Fruit fly (Drosophila melanogaster): ENCODE data around the gene CG6149.

CG6149 gene

dm6 chr3L:11400262-11400661, 35.0 kb downstream of the CG6149 start:
- TF ChIP-seq CG6276 (GFP tag; optimal IDR thresholded peaks at IDR 0.05): no peak
- no peak for TF ChIP-seq Ets96B (tag; optimal IDR thresholded peaks at IDR 0.05)
- TF ChIP-seq CG1621 (tag; optimal IDR thresholded peaks at IDR 0.05): peak; percentile 19
- no peak for TF ChIP-seq esn (GFP tag; optimal IDR thresholded peaks at IDR 0.05)
- TF ChIP-seq Hr39 (GFP tag; optimal IDR thresholded peaks at IDR 0.05): no peak
- TF ChIP-seq Sox102F (GFP tag; optimal IDR thresholded peaks at IDR 0.05): no peak
- no peak for TF ChIP-seq CG6792 (GFP tag; optimal IDR thresholded peaks at IDR 0.05)
- TF ChIP-seq Smox (GFP tag; optimal IDR thresholded peaks at IDR 0.05): no peak
- peak in 1 of 2 experiments; percentile 86 for TF ChIP-seq ss (GFP tag; optimal IDR thresholded peaks at IDR 0.05)
- TF ChIP-seq fd85E (GFP tag; optimal IDR thresholded peaks at IDR 0.05): no peak

DNA sequence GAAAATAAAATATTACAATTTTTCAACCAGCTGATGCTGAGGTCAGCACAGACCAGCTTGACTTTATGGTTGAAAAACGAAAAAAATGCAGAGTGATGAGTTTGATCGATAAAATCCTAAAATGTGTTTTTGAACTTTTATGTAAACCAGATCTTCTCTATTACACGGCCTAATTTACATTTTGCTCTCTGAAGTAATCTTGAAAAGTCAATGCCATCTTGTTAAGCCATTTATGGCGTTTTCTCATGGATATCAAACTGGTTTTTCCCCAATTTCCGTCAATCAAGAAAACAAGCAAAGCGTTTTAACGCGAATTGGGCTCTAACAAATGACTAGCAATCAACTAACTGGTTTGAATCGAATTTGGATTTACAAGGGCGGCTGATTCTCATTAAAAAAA, 35.8 kb downstream of the CG6149 start:
- TF ChIP-seq esn (GFP tag; optimal IDR thresholded peaks at IDR 0.05) (no peak), dsx (GFP tag; optimal IDR thresholded peaks at IDR 0.05; ENCODE audit: poor library complexity, severe bottlenecking) (no peak)

dm6 chr3L:11398484-11399088, 36.7 kb downstream of the CG6149 start:
- TF ChIP-seq svp (GFP tag): peak; percentile 48
- TF ChIP-seq Sox102F (GFP tag; optimal IDR thresholded peaks at IDR 0.05): no peak
- TF ChIP-seq pdm3 (GFP tag; optimal IDR thresholded peaks at IDR 0.05): no peak
- TF ChIP-seq ss (GFP tag; optimal IDR thresholded peaks at IDR 0.05): peak in 1 of 2 experiments; percentile 28
- no peak for TF ChIP-seq spab (GFP tag; optimal IDR thresholded peaks at IDR 0.05)
- TF ChIP-seq lz (GFP tag; optimal IDR thresholded peaks at IDR 0.05): no peak
- no peak for TF ChIP-seq Eip93F (GFP tag; optimal IDR thresholded peaks at IDR 0.05)
- TF ChIP-seq Ets96B (tag; optimal IDR thresholded peaks at IDR 0.05): peak; percentile 32
- peak; percentile 14 for TF ChIP-seq CG3032 (tag; optimal IDR thresholded peaks at IDR 0.05)
- TF ChIP-seq Hr4 (GFP tag; optimal IDR thresholded peaks at IDR 0.05): no peak
- TF ChIP-seq topi (GFP tag; optimal IDR thresholded peaks at IDR 0.05): no peak
- TF ChIP-seq CG11762 (GFP tag; optimal IDR thresholded peaks at IDR 0.05; ENCODE audit: insufficient read depth): no peak
- TF ChIP-seq CG6163 (GFP tag; IDR thresholded peaks at IDR 0.05): no peak
- TF ChIP-seq net (GFP tag; optimal IDR thresholded peaks at IDR 0.05): no peak
- no peak for TF ChIP-seq CG1621 (tag; optimal IDR thresholded peaks at IDR 0.05)
- TF ChIP-seq Sox15 (GFP tag; optimal IDR thresholded peaks at IDR 0.05): no peak
- TF ChIP-seq dac (GFP tag; optimal IDR thresholded peaks at IDR 0.05): no peak
- peak; percentile 8 for TF ChIP-seq CG6808 (GFP tag; optimal IDR thresholded peaks at IDR 0.05)
- no peak for TF ChIP-seq CG3919 (GFP tag; optimal IDR thresholded peaks at IDR 0.05)
- TF ChIP-seq achi (GFP tag; optimal IDR thresholded peaks at IDR 0.05): peak; percentile 24
- no peak for TF ChIP-seq fd85E (GFP tag; optimal IDR thresholded peaks at IDR 0.05)
- no peak for TF ChIP-seq Sox14 (GFP tag; optimal IDR thresholded peaks at IDR 0.05)
- peak; percentile 31 for TF ChIP-seq CG32006 (GFP tag; optimal IDR thresholded peaks at IDR 0.05)
- TF ChIP-seq Eip75B (GFP tag; optimal IDR thresholded peaks at IDR 0.05): peak; percentile 8
- TF ChIP-seq Ets21C (GFP tag; optimal IDR thresholded peaks at IDR 0.05): no peak
- TF ChIP-seq CG34406 (GFP tag; optimal IDR thresholded peaks at IDR 0.05): peak; percentile 4
- no peak for TF ChIP-seq Lpt (GFP tag; optimal IDR thresholded peaks at IDR 0.05)
- no peak for TF ChIP-seq CG8119 (GFP tag; IDR thresholded peaks at IDR 0.05)
- TF ChIP-seq CG8632 (GFP tag; optimal IDR thresholded peaks at IDR 0.05): no peak
- TF ChIP-seq CG11294 (GFP tag; IDR thresholded peaks at IDR 0.05): no peak
- TF ChIP-seq CG6276 (GFP tag; optimal IDR thresholded peaks at IDR 0.05): no peak
- no peak for TF ChIP-seq fkh (GFP tag; optimal IDR thresholded peaks at IDR 0.05)
- no peak for TF ChIP-seq CG10669 (GFP tag; optimal IDR thresholded peaks at IDR 0.05)
- no peak for TF ChIP-seq CG7368 (GFP tag; optimal IDR thresholded peaks at IDR 0.05)
- peak; percentile 11 for TF ChIP-seq CG10631 (GFP tag; optimal IDR thresholded peaks at IDR 0.05)
- TF ChIP-seq Hr38 (GFP tag; optimal IDR thresholded peaks at IDR 0.05): no peak
- TF ChIP-seq Hr39 (GFP tag; optimal IDR thresholded peaks at IDR 0.05): no peak
- no peak for TF ChIP-seq CG6854 (GFP tag; optimal IDR thresholded peaks at IDR 0.05)
- TF ChIP-seq CG11902 (GFP tag; optimal IDR thresholded peaks at IDR 0.05): no peak
- TF ChIP-seq eg (GFP tag; IDR thresholded peaks at IDR 0.05): 0 out of 3 replicates have a peak, but pooled peaks have one; percentile 29
- no peak for TF ChIP-seq Met (GFP tag; optimal IDR thresholded peaks at IDR 0.05)
- TF ChIP-seq OdsH (GFP tag; optimal IDR thresholded peaks at IDR 0.05): no peak
- no peak for TF ChIP-seq Gug (GFP tag; IDR thresholded peaks at IDR 0.05)

Data from whole organism, prepupa.